Fruit fly (Drosophila melanogaster) whole organism, embryonic: ENCODE results near the gene aph-1.

Experiments used
- Abd-B ChIP-seq: fragments of 200-800 bp; sonication (Bioruptor generic); optimal IDR thresholded peaks from 2 replicates; lab custom pipeline; 2018; ENCODE audit warnings: missing biosample characterization, mild to moderate bottlenecking, missing genetic modification characterization, moderate library complexity
- Aef1 ChIP-seq: fragments of 200-800 bp; sonication (Bioruptor generic); IDR thresholded peaks from 3 replicates; pipeline ENCODE4 v1.3.6; 2022; ENCODE audit warnings: missing biosample characterization, missing genetic modification characterization
- Bteb2 ChIP-seq: fragments of 200-800 bp; sonication (Bioruptor generic); optimal IDR thresholded peaks from 2 replicates; lab custom pipeline; 2016; ENCODE audit warnings: missing biosample characterization, missing genetic modification characterization
- CG11504 ChIP-seq: fragments of 200-800 bp; sonication (Bioruptor generic); optimal IDR thresholded peaks from 3 replicates; lab custom pipeline; 2019; ENCODE audit warnings: missing biosample characterization, mild to moderate bottlenecking, missing genetic modification characterization, moderate library complexity
- CG11695 ChIP-seq: fragments of 200-800 bp; sonication (Bioruptor generic); IDR thresholded peaks from 3 replicates; pipeline ENCODE4 v1.3.6; 2022; ENCODE audit warnings: missing biosample characterization, missing genetic modification characterization
- CG13296 ChIP-seq: fragments of 200-800 bp; sonication (Bioruptor generic); optimal IDR thresholded peaks from 3 replicates; lab custom pipeline; 2018; ENCODE audit warnings: missing biosample characterization, mild to moderate bottlenecking, missing genetic modification characterization
- CG13775 ChIP-seq: fragments of 200-800 bp; sonication (Bioruptor generic); optimal IDR thresholded peaks from 3 replicates; lab custom pipeline; 2017; ENCODE audit warnings: missing biosample characterization, mild to moderate bottlenecking, missing genetic modification characterization
- CG15269 ChIP-seq: fragments of 200-800 bp; sonication (Bioruptor generic); optimal IDR thresholded peaks from 2 replicates; lab custom pipeline; 2018; ENCODE audit warnings: missing biosample characterization, mild to moderate bottlenecking, missing genetic modification characterization, moderate library complexity
- CG15514 ChIP-seq: fragments of 200-800 bp; sonication (Bioruptor generic); optimal IDR thresholded peaks from 3 replicates; lab custom pipeline; 2017; ENCODE audit warnings: missing biosample characterization, missing genetic modification characterization, mild to moderate bottlenecking, moderate library complexity, missing genetic modification reagents
- CG1603 ChIP-seq: fragments of 200-800 bp; sonication (Bioruptor generic); optimal IDR thresholded peaks from 2 replicates; lab custom pipeline; 2019; ENCODE audit warnings: missing biosample characterization, mild to moderate bottlenecking, missing genetic modification characterization, moderate library complexity
- CG16815 ChIP-seq: fragments of 200-800 bp; sonication (Bioruptor generic); optimal IDR thresholded peaks from 3 replicates; lab custom pipeline; 2017; ENCODE audit warnings: missing biosample characterization, mild to moderate bottlenecking, missing genetic modification characterization
- CG17361 ChIP-seq: fragments of 200-800 bp; sonication (Bioruptor generic); IDR thresholded peaks from 3 replicates; pipeline ENCODE4 v1.3.6; 2022; ENCODE audit warnings: missing biosample characterization, missing genetic modification characterization
- CG18011 ChIP-seq: fragments of 200-800 bp; sonication (Bioruptor generic); optimal IDR thresholded peaks from 2 replicates; lab custom pipeline; 2017; ENCODE audit warnings: missing biosample characterization, missing genetic modification characterization, mild to moderate bottlenecking, moderate library complexity, missing genotype
- CG18262 ChIP-seq: fragments of 200-800 bp; optimal IDR thresholded peaks from 3 replicates; lab custom pipeline; 2019; ENCODE audit warnings: missing biosample characterization, mild to moderate bottlenecking, missing genetic modification characterization, moderate library complexity
- CG18619 ChIP-seq: fragments of 200-800 bp; sonication (Bioruptor generic); optimal IDR thresholded peaks from 3 replicates; lab custom pipeline; 2017; ENCODE audit warnings: missing biosample characterization, mild to moderate bottlenecking, missing genetic modification characterization
- CG2120 ChIP-seq: fragments of 200-800 bp; sonication (Bioruptor generic); optimal IDR thresholded peaks from 3 replicates; lab custom pipeline; 2016; ENCODE audit warnings: missing biosample characterization, missing genetic modification characterization
- CG2678 ChIP-seq: fragments of 200-800 bp; sonication (Bioruptor generic); optimal IDR thresholded peaks from 3 replicates; lab custom pipeline; 2019; ENCODE audit warnings: missing biosample characterization, mild to moderate bottlenecking, missing genetic modification characterization, moderate library complexity
- CG30020 ChIP-seq: fragments of 200-800 bp; optimal IDR thresholded peaks from 2 replicates; lab custom pipeline; 2019; ENCODE audit warnings: missing biosample characterization, mild to moderate bottlenecking, missing genetic modification characterization, moderate library complexity
- CG4360 ChIP-seq: fragments of 200-800 bp; sonication (Bioruptor generic); IDR thresholded peaks from 2 replicates; pipeline ENCODE4 v1.3.6; 2022; ENCODE audit warnings: missing biosample characterization, missing genetic modification characterization
- CG4854 ChIP-seq: fragments of 200-800 bp; sonication (Bioruptor generic); optimal IDR thresholded peaks from 2 replicates; lab custom pipeline; 2016; ENCODE audit warnings: missing biosample characterization, missing genetic modification characterization, inconsistent platforms
- CG6813 ChIP-seq: fragments of 200-800 bp; sonication (Bioruptor generic); optimal IDR thresholded peaks from 2 replicates; lab custom pipeline; 2017; ENCODE audit warnings: missing biosample characterization, missing genetic modification characterization, mild to moderate bottlenecking, moderate library complexity, missing genetic modification reagents
- CG6854 ChIP-seq: fragments of 200-800 bp; sonication (Bioruptor generic); optimal IDR thresholded peaks from 3 replicates; lab custom pipeline; 2017; ENCODE audit warnings: missing biosample characterization, mild to moderate bottlenecking, missing genetic modification characterization
- CG8290 ChIP-seq, 3 experiments: fragments of 200-800 bp; sonication (Bioruptor generic); optimal IDR thresholded peaks; 2 replicates each; lab custom pipeline; 2016 to 2019; ENCODE audit warnings: missing biosample characterization in 3 of 3, missing genetic modification characterization in 3 of 3, mild to moderate bottlenecking in 2 of 3, moderate library complexity in 1 of 3
- CG9817 ChIP-seq: fragments of 200-800 bp; sonication (Bioruptor generic); optimal IDR thresholded peaks from 2 replicates; lab custom pipeline; 2018; ENCODE audit warnings: missing biosample characterization, mild to moderate bottlenecking, missing genetic modification characterization, moderate library complexity
- HHEX ChIP-seq: fragments of 200-800 bp; sonication (Bioruptor generic); optimal IDR thresholded peaks from 3 replicates; lab custom pipeline; 2017; ENCODE audit warnings: missing biosample characterization, mild to moderate bottlenecking, missing genetic modification characterization, missing genetic modification reagents
- HmgD ChIP-seq: fragments of 200-800 bp; sonication (Bioruptor generic); optimal IDR thresholded peaks from 3 replicates; lab custom pipeline; 2016; ENCODE audit warnings: missing biosample characterization, missing genetic modification characterization
- Med ChIP-seq: fragments of 200-800 bp; sonication (Bioruptor generic); peaks from one replicate; lab custom pipeline; 2016; ENCODE audit warnings: missing biosample characterization, missing genetic modification characterization, mild to moderate bottlenecking, inconsistent platforms, moderate library complexity
- Myb ChIP-seq: fragments of 200-800 bp; sonication (Bioruptor generic); optimal IDR thresholded peaks from 2 replicates; lab custom pipeline; 2016; ENCODE audit warnings: missing biosample characterization, missing genetic modification characterization
- NfI ChIP-seq: fragments of 200-800 bp; sonication (Bioruptor generic); optimal IDR thresholded peaks from 3 replicates; lab custom pipeline; 2018; ENCODE audit warnings: missing biosample characterization, mild to moderate bottlenecking, missing genetic modification characterization, moderate library complexity
- Pdp1 ChIP-seq, 2 experiments: fragments of 200-800 bp; sonication (Bioruptor generic); optimal IDR thresholded peaks; 3 replicates each; lab custom pipeline; 2016; ENCODE audit warnings: missing biosample characterization in 2 of 2, missing genetic modification characterization in 2 of 2, mild to moderate bottlenecking in 1 of 2, moderate library complexity in 1 of 2
- Poxn ChIP-seq: fragments of 200-800 bp; sonication (Bioruptor generic); IDR thresholded peaks from 2 replicates; pipeline ENCODE4 v1.3.6; 2022; ENCODE audit warnings: missing biosample characterization, missing genetic modification characterization
- Rfx ChIP-seq: fragments of 200-800 bp; sonication (Bioruptor generic); IDR thresholded peaks from 2 replicates; pipeline ENCODE4 v1.3.6; 2022; ENCODE audit warnings: missing biosample characterization, missing genetic modification characterization
- Sox102F ChIP-seq: fragments of 200-800 bp; sonication (Bioruptor generic); optimal IDR thresholded peaks from 2 replicates; lab custom pipeline; 2018; ENCODE audit warnings: missing biosample characterization, mild to moderate bottlenecking, missing genetic modification characterization, moderate library complexity
- Tbp ChIP-seq: fragments of >200 bp; optimal IDR thresholded peaks from 2 replicates; lab custom pipeline; 2018; ENCODE audit warnings: missing biosample characterization, missing genetic modification characterization
- Xbp1 ChIP-seq: fragments of 200-800 bp; sonication (Bioruptor generic); optimal IDR thresholded peaks from 3 replicates; lab custom pipeline; 2016; ENCODE audit warnings: missing biosample characterization, mild to moderate bottlenecking, missing genetic modification characterization
- croc ChIP-seq: fragments of 200-800 bp; sonication (Bioruptor generic); conservative IDR thresholded peaks from 3 replicates; pipeline ENCODE4 v1.3.6; 2022; ENCODE audit warnings: missing biosample characterization, missing genetic modification characterization
- hkb ChIP-seq, 2 experiments: fragments of 200-800 bp in 1 of 2; fragments of >200 bp in 1 of 2; sonication (Bioruptor generic) in 1 of 2; IDR thresholded peaks in 1 of 2; optimal IDR thresholded peaks in 1 of 2; 2 replicates each; pipeline versions ENCODE4 v1.3.6 to Lab custom; 2017 to 2022; ENCODE audit warnings: missing biosample characterization in 1 of 2, missing genetic modification characterization in 1 of 2
- ind ChIP-seq: fragments of 200-800 bp; sonication (Bioruptor generic); optimal IDR thresholded peaks from 3 replicates; lab custom pipeline; 2016; ENCODE audit warnings: missing biosample characterization, missing genetic modification characterization
- lilli ChIP-seq: fragments of 200-800 bp; sonication (Bioruptor generic); optimal IDR thresholded peaks from 3 replicates; lab custom pipeline; 2016; ENCODE audit warnings: missing biosample characterization, missing genetic modification characterization
- oc ChIP-seq: fragments of 200-800 bp; sonication (Bioruptor generic); optimal IDR thresholded peaks from 2 replicates; lab custom pipeline; 2018; ENCODE audit warnings: missing biosample characterization, mild to moderate bottlenecking, missing genetic modification characterization, moderate library complexity
- org-1 ChIP-seq: fragments of 200-800 bp; sonication (Bioruptor generic); optimal IDR thresholded peaks from 2 replicates; lab custom pipeline; 2017; ENCODE audit warnings: missing biosample characterization, missing genetic modification characterization
- pan ChIP-seq, 4 experiments: fragments of >200 bp in 3 of 4; fragments of 200-800 bp in 1 of 4; sonication (Bioruptor generic) in 1 of 4; optimal IDR thresholded peaks in 3 of 4; IDR thresholded peaks in 1 of 4; 2 replicates each; pipeline versions ENCODE4 v1.3.6 to Lab custom; 2017 to 2022; ENCODE audit warnings: missing biosample characterization in 2 of 4, missing genetic modification characterization in 2 of 4, mixed read lengths in 1 of 4
- so ChIP-seq: fragments of 200-800 bp; sonication (Bioruptor generic); IDR thresholded peaks from 3 replicates; pipeline ENCODE4 v1.3.6; 2022; ENCODE audit warnings: missing biosample characterization, missing genetic modification characterization
- ssp ChIP-seq: fragments of 200-800 bp; sonication (Bioruptor generic); IDR thresholded peaks from 2 replicates; pipeline ENCODE4 v1.3.6; 2022; ENCODE audit warnings: missing biosample characterization, missing genetic modification characterization
- unpg ChIP-seq: fragments of 200-800 bp; sonication (Bioruptor generic); optimal IDR thresholded peaks from 3 replicates; lab custom pipeline; 2018; ENCODE audit warnings: missing biosample characterization, mild to moderate bottlenecking, missing genetic modification characterization, moderate library complexity
- usp ChIP-seq: fragments of >200 bp; optimal IDR thresholded peaks from 2 replicates; lab custom pipeline; 2017; ENCODE audit warnings: missing biosample characterization, missing genetic modification characterization
- vvl ChIP-seq: fragments of 200-800 bp; sonication (Bioruptor generic); IDR thresholded peaks from 2 replicates; pipeline ENCODE4 v1.3.6; 2022; ENCODE audit warnings: missing biosample characterization, missing genetic modification characterization
- zen ChIP-seq: fragments of 200-800 bp; sonication (Bioruptor generic); optimal IDR thresholded peaks from 3 replicates; lab custom pipeline; 2018; ENCODE audit warnings: missing biosample characterization, mild to moderate bottlenecking, missing genetic modification characterization, moderate library complexity

Gene aph-1

DNA sequence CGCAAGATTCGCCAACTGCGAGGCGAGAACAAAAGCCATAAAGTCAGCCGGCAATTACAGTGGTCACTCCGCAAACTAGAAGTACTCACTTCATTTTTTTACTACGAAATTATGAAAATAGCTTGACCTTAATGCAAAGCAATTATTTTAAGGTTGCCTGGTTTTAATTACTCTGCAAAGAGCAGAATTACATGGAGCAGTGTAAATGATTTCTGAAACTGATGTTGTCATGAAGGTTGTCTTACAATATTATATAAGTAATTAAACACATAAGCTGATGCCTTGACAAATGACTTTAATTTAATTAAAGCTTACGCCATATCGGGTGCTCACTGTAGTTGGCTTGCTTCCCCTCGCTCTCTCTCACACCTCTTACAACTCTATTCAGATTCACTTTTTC, 31.8 kb upstream of the aph-1 start (continued):
- TF ChIP-seq pan (optimal IDR thresholded peaks at IDR 0.05; lab: Kevin White, UChicago) (no peak), pan (GFP tag; optimal IDR thresholded peaks at IDR 0.05 in 1 of 2, IDR thresholded peaks at IDR 0.05 in 1 of 2) (peak in 1 of 2 experiments; percentile 23), croc (0 out of 3 replicates have a peak, but pooled peaks have one; percentile 21), Poxn (GFP tag; lab: Robert Waterston, UW) (0 out of 2 replicates have a peak, but pooled peaks have one; percentile 11), Bteb2 (GFP tag; lab: Kevin White, UChicago) (peak; percentile 42), org-1 (GFP tag; lab: Kevin White, UChicago) (peak; percentile 24), CG18011 (GFP tag; lab: Kevin White, UChicago) (peak; percentile 11), CG9817 (peak; percentile 57), Pdp1 (GFP tag; optimal IDR thresholded peaks at IDR 0.05; lab: Kevin White, UChicago) (peak; percentile 22 to 83), CG13775 (GFP tag; lab: Kevin White, UChicago) (peak; percentile 49), vvl (GFP tag; lab: Robert Waterston, UW) (peak; percentile 50), hkb (optimal IDR thresholded peaks at IDR 0.05; lab: Kevin White, UChicago) (no peak), hkb (GFP tag; IDR thresholded peaks at IDR 0.05; lab: Robert Waterston, UW) (peak; percentile 31; the same call in 1 of the 2 replicates), Aef1 (peak; percentile 35; the same call in 2 of the 3 replicates), unpg (GFP tag; lab: Kevin White, UChicago) (peak; percentile 45), Rfx (GFP tag; lab: Robert Waterston, UW) (peak; percentile 73), Myb (GFP tag; lab: Kevin White, UChicago) (peak; percentile 34), CG15514 (GFP tag; lab: Kevin White, UChicago) (peak; percentile 45), CG11695 (GFP tag; lab: Robert Waterston, UW) (peak; percentile 53; the same call in 1 of the 3 replicates), CG1603 (tag; lab: Kevin White, UChicago) (peak; percentile 18), CG30020 (tag; lab: Kevin White, UChicago) (no peak), CG8290 (GFP tag; optimal IDR thresholded peaks at IDR 0.05; lab: Kevin White, UChicago) (no peak), CG8290 (tag; optimal IDR thresholded peaks at IDR 0.05; lab: Kevin White, UChicago) (peak in 1 of 2 experiments; percentile 15), HHEX (GFP tag; lab: Kevin White, UChicago) (peak; percentile 48), NfI (peak; percentile 49), Tbp (no peak), so (peak; percentile 60; the same call in 2 of the 3 replicates), Abd-B (GFP tag; lab: Kevin White, UChicago) (peak; percentile 41), CG2678 (peak; percentile 73), HmgD (GFP tag; lab: Kevin White, UChicago) (no peak), Xbp1 (peak; percentile 31), CG13296 (GFP tag; lab: Kevin White, UChicago) (peak; percentile 66), CG18262 (tag; lab: Kevin White, UChicago) (peak; percentile 33), CG17361 (GFP tag; lab: Robert Waterston, UW) (peak; percentile 53; the same call in 1 of the 3 replicates), CG4360 (GFP tag; lab: Robert Waterston, UW) (no peak), CG6813 (GFP tag; lab: Kevin White, UChicago) (peak; percentile 2), ssp (GFP tag; lab: Robert Waterston, UW) (0 out of 2 replicates have a peak, but pooled peaks have one; percentile 9), ind (peak; percentile 40), CG6854 (GFP tag; lab: Kevin White, UChicago) (peak; percentile 22), Med (peak; percentile 86), CG18619 (GFP tag; lab: Kevin White, UChicago) (peak; percentile 31), CG4854 (no peak), CG15269 (tag; lab: Kevin White, UChicago) (peak; percentile 44), CG16815 (GFP tag; lab: Kevin White, UChicago) (peak; percentile 46), lilli (GFP tag; lab: Kevin White, UChicago) (peak; percentile 72), Sox102F (GFP tag; lab: Kevin White, UChicago) (peak; percentile 43), zen (tag; lab: Kevin White, UChicago) (no peak), oc (tag; lab: Kevin White, UChicago) (no peak), usp (GFP tag; lab: Kevin White, UChicago) (no peak), CG11504 (tag; lab: Kevin White, UChicago) (peak; percentile 65), CG2120 (GFP tag; lab: Kevin White, UChicago) (peak; percentile 86)
